Worm (Caenorhabditis elegans) whole organism, L1 larva: ENCODE measurements around the gene plk-3.

Experiments used
- F16B12.6 ChIP-seq: fragments of 150-350 bp; optimal IDR thresholded peaks from 2 replicates; lab custom pipeline; 2014; ENCODE audit warnings: missing biosample characterization, missing genetic modification characterization
- Y116A8C.19 ChIP-seq: sonication (generic microtip); optimal IDR thresholded peaks from 2 replicates; lab custom pipeline; 2016; ENCODE audit warnings: missing compliant biosample characterization, missing genetic modification characterization, borderline replicate concordance
- aha-1 ChIP-seq: fragments of 150-350 bp; optimal IDR thresholded peaks from 2 replicates; lab custom pipeline; 2014; ENCODE audit warnings: missing biosample characterization, missing genetic modification characterization
- ceh-8 ChIP-seq: fragments of 200-800 bp; sonication (Bioruptor generic); optimal IDR thresholded peaks from 2 replicates; lab custom pipeline; 2018; ENCODE audit warnings: mild to moderate bottlenecking, missing genetic modification characterization, moderate library complexity, missing compliant biosample characterization
- ceh-82 ChIP-seq, 3 experiments: fragments of 150-350 bp in 1 of 3; sonication (generic microtip) in 2 of 3; optimal IDR thresholded peaks; 2 replicates each; lab custom pipeline; 2014 to 2017; ENCODE audit warnings: missing biosample characterization in 3 of 3, missing genetic modification characterization in 3 of 3
- ceh-88 ChIP-seq: fragments of 200-800 bp; sonication (Bioruptor generic); IDR thresholded peaks from 2 replicates; pipeline ENCODE4 v1.3.6; 2022; ENCODE audit warnings: missing genetic modification characterization, missing compliant biosample characterization
- ces-1 ChIP-seq: fragments of 150-350 bp; optimal IDR thresholded peaks from 2 replicates; lab custom pipeline; 2014; ENCODE audit warnings: missing biosample characterization, missing genetic modification reagents, missing genetic modification characterization
- dpl-1 ChIP-seq, 3 experiments: fragments of 150-350 bp in 2 of 3; sonication (generic microtip) in 1 of 3; optimal IDR thresholded peaks; 2 replicates each; lab custom pipeline; 2014 to 2017; ENCODE audit warnings: missing biosample characterization in 3 of 3, missing genetic modification characterization in 3 of 3, missing genetic modification reagents in 3 of 3
- dsc-1 ChIP-seq: sonication (generic microtip); optimal IDR thresholded peaks from 2 replicates; lab custom pipeline; 2016; ENCODE audit warnings: mild to moderate bottlenecking, missing genetic modification characterization, missing compliant biosample characterization
- efl-1 ChIP-seq, 4 experiments: fragments of 150-350 bp; optimal IDR thresholded peaks in 3 of 4; peaks in 1 of 4; 1 replicate in 1 of 4; 2 replicates in 3 of 4; lab custom pipeline; 2014; ENCODE audit warnings: missing biosample characterization in 2 of 4, missing genetic modification characterization in 2 of 4, missing genetic modification reagents in 2 of 4
- efl-3 ChIP-seq: fragments of 200-800 bp; sonication (Bioruptor generic); optimal IDR thresholded peaks from 2 replicates; lab custom pipeline; 2018; ENCODE audit warnings: mild to moderate bottlenecking, missing genetic modification characterization, missing compliant biosample characterization
- elt-2 ChIP-seq: sonication (generic microtip); optimal IDR thresholded peaks from 2 replicates; lab custom pipeline; 2016; ENCODE audit warnings: missing genetic modification characterization, mild to moderate bottlenecking, inconsistent platforms, missing compliant biosample characterization, missing genetic modification reagents
- fkh-10 ChIP-seq: sonication (generic microtip); optimal IDR thresholded peaks from 2 replicates; lab custom pipeline; 2017; ENCODE audit warnings: missing biosample characterization, missing genetic modification reagents, missing genetic modification characterization
- fkh-4 ChIP-seq: sonication (generic microtip); optimal IDR thresholded peaks from 2 replicates; lab custom pipeline; 2016; ENCODE audit warnings: missing compliant biosample characterization, missing genetic modification characterization, borderline replicate concordance
- fkh-8 ChIP-seq: sonication (generic microtip); optimal IDR thresholded peaks from 2 replicates; lab custom pipeline; 2016; ENCODE audit warnings: mild to moderate bottlenecking, missing genetic modification characterization, missing compliant biosample characterization
- fos-1 ChIP-seq: fragments of 150-350 bp; optimal IDR thresholded peaks from 2 replicates; lab custom pipeline; 2014; ENCODE audit warnings: missing biosample characterization, missing genetic modification characterization
- grh-1 ChIP-seq: fragments of 200-800 bp; sonication (Bioruptor generic); IDR thresholded peaks from 2 replicates; pipeline ENCODE4 v1.3.6; 2022; ENCODE audit warnings: missing genetic modification reagents, missing genetic modification characterization, missing compliant biosample characterization
- hlh-4 ChIP-seq: sonication (generic microtip); optimal IDR thresholded peaks from 2 replicates; lab custom pipeline; 2016; ENCODE audit warnings: mild to moderate bottlenecking, missing genetic modification characterization, missing compliant biosample characterization
- isw-1 ChIP-seq: fragments of 200-800 bp; sonication (Bioruptor generic); IDR thresholded peaks from 2 replicates; pipeline ENCODE4 v1.3.6; 2022; ENCODE audit warnings: missing genetic modification characterization, missing compliant biosample characterization
- jun-1 ChIP-seq: fragments of 150-350 bp; optimal IDR thresholded peaks from 2 replicates; lab custom pipeline; 2014; ENCODE audit warnings: missing biosample characterization, missing genetic modification reagents, missing genetic modification characterization
- lin-14 ChIP-seq: fragments of 200-800 bp; sonication (Bioruptor generic); optimal IDR thresholded peaks from 2 replicates; lab custom pipeline; 2018; ENCODE audit warnings: mild to moderate bottlenecking, missing genetic modification characterization, moderate library complexity, missing compliant biosample characterization
- lin-35 ChIP-seq, 2 experiments: fragments of 150-350 bp; optimal IDR thresholded peaks; 2 replicates each; lab custom pipeline; 2014; ENCODE audit warnings: missing biosample characterization in 2 of 2, missing genetic modification characterization in 2 of 2, missing genetic modification reagents in 2 of 2
- lsy-2 ChIP-seq, 2 experiments: fragments of 150-350 bp; optimal IDR thresholded peaks; 2 replicates each; lab custom pipeline; 2014; ENCODE audit warnings: missing biosample characterization in 2 of 2, missing genetic modification characterization in 2 of 2
- mdl-1 ChIP-seq, 2 experiments: fragments of 150-350 bp; optimal IDR thresholded peaks; 2 replicates each; lab custom pipeline; 2014 to 2017; ENCODE audit warnings: missing biosample characterization in 2 of 2, missing genetic modification characterization in 2 of 2, inconsistent platforms in 1 of 2
- nhr-11 ChIP-seq: fragments of 150-350 bp; optimal IDR thresholded peaks from 2 replicates; lab custom pipeline; 2014; ENCODE audit warnings: missing biosample characterization, missing genetic modification characterization
- nhr-237 ChIP-seq: fragments of 150-350 bp; optimal IDR thresholded peaks from 2 replicates; lab custom pipeline; 2014; ENCODE audit warnings: missing biosample characterization, missing genetic modification characterization
- nhr-47 ChIP-seq: sonication (generic microtip); optimal IDR thresholded peaks from 2 replicates; lab custom pipeline; 2016; ENCODE audit warnings: mild to moderate bottlenecking, missing genetic modification characterization, moderate library complexity, missing compliant biosample characterization
- nhr-71 ChIP-seq: sonication (generic microtip); optimal IDR thresholded peaks from 2 replicates; lab custom pipeline; 2016; ENCODE audit warnings: mild to moderate bottlenecking, missing genetic modification characterization, moderate library complexity, missing compliant biosample characterization
- nhr-85 ChIP-seq: sonication (generic microtip); peaks from one replicate; lab custom pipeline; 2016; ENCODE audit warnings: missing genetic modification characterization, inconsistent platforms, missing compliant biosample characterization
- nhr-90 ChIP-seq: sonication (generic microtip); optimal IDR thresholded peaks from 2 replicates; lab custom pipeline; 2016; ENCODE audit warnings: mild to moderate bottlenecking, missing genetic modification characterization, missing compliant biosample characterization; ENCODE audit not compliant: poor library complexity
- rnt-1 ChIP-seq: sonication (generic microtip); optimal IDR thresholded peaks from 2 replicates; lab custom pipeline; 2016; ENCODE audit warnings: mild to moderate bottlenecking, missing genetic modification characterization, moderate library complexity, missing compliant biosample characterization
- skn-1 ChIP-seq: fragments of 150-350 bp; optimal IDR thresholded peaks from 2 replicates; lab custom pipeline; 2014; ENCODE audit warnings: missing biosample characterization, missing genetic modification characterization
- snpc-4 ChIP-seq: fragments of 150-350 bp; optimal IDR thresholded peaks from 2 replicates; lab custom pipeline; 2014; ENCODE audit warnings: missing biosample characterization, missing genetic modification characterization
- snu-23 ChIP-seq: sonication (generic microtip); optimal IDR thresholded peaks from 2 replicates; lab custom pipeline; 2016; ENCODE audit warnings: missing genetic modification characterization, missing compliant biosample characterization
- sox-4 ChIP-seq: sonication (generic microtip); optimal IDR thresholded peaks from 2 replicates; lab custom pipeline; 2016; ENCODE audit warnings: missing genetic modification characterization, missing compliant biosample characterization
- sup-37 ChIP-seq: fragments of 200-800 bp; sonication (Bioruptor generic); optimal IDR thresholded peaks from 2 replicates; lab custom pipeline; 2018; ENCODE audit warnings: mild to moderate bottlenecking, missing genetic modification characterization, missing compliant biosample characterization
- swsn-7 ChIP-seq: sonication (generic microtip); optimal IDR thresholded peaks from 2 replicates; lab custom pipeline; 2016; ENCODE audit warnings: missing genetic modification characterization, missing compliant biosample characterization
- unc-30 ChIP-seq: sonication (generic microtip); optimal IDR thresholded peaks from 2 replicates; lab custom pipeline; 2017; ENCODE audit warnings: missing biosample characterization, missing genetic modification characterization
- unc-62 ChIP-seq: fragments of 150-350 bp; optimal IDR thresholded peaks from 2 replicates; lab custom pipeline; 2014; ENCODE audit warnings: missing biosample characterization, missing genetic modification reagents, missing genetic modification characterization
- unc-86 ChIP-seq: sonication (generic microtip); optimal IDR thresholded peaks from 2 replicates; lab custom pipeline; 2016; ENCODE audit warnings: missing genetic modification characterization, missing compliant biosample characterization
- vab-15 ChIP-seq: sonication (generic microtip); optimal IDR thresholded peaks from 2 replicates; lab custom pipeline; 2017; ENCODE audit warnings: missing genotype, mild to moderate bottlenecking, missing genetic modification characterization, missing compliant biosample characterization
- xbp-1 ChIP-seq: sonication (generic microtip); optimal IDR thresholded peaks from 2 replicates; lab custom pipeline; 2016; ENCODE audit warnings: missing genetic modification characterization, missing compliant biosample characterization
- zag-1 ChIP-seq: fragments of 150-350 bp; optimal IDR thresholded peaks from 2 replicates; lab custom pipeline; 2014; ENCODE audit warnings: missing biosample characterization, missing genetic modification characterization
- ztf-11 ChIP-seq, 2 experiments: sonication (generic microtip); optimal IDR thresholded peaks; 2 replicates each; lab custom pipeline; 2016 to 2017; ENCODE audit warnings: missing genetic modification characterization in 2 of 2, missing biosample characterization in 1 of 2, missing compliant biosample characterization in 1 of 2
- ztf-4 ChIP-seq: fragments of 150-350 bp; optimal IDR thresholded peaks from 2 replicates; lab custom pipeline; 2014; ENCODE audit warnings: missing biosample characterization, missing genetic modification characterization

Gene plk-3

DNA sequence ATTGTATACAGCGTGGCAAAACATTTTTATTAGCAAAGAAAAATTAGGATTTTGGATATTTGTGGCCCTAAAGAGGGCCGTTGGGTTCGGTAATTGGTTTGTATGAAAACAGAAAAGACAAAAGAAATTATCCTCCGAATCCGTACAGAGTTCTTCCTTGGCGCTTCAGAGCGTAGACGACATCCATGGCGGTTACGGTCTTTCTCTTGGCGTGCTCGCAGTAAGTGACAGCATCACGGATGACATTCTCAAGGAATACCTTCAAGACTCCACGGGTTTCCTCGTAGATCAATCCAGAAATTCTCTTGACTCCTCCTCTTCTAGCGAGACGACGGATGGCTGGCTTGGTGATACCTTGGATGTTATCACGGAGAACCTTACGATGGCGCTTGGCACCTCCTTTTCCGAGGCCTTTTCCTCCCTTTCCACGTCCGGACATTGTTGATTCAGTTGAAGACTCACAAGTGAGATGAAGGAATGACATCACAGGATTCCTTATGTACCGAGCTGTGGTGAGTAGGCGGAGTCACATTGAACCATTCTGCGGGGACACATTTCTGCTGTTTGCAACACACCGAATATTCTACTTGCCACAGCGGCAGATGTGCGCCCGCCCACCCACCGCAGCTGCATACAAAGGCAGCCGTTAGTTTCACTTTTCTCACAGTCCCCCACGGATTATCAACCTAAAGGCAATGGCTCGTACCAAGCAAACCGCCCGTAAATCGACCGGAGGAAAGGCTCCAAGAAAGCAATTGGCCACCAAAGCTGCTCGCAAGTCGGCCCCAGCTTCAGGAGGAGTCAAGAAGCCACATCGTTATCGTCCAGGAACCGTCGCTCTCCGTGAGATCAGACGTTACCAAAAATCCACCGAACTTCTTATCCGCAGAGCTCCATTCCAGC is 14.8 kb upstream of the plk-3 start, which contains the start of the genes his-60 and his-59 (continued):
- TF ChIP-seq rnt-1 (tag; lab: Kevin White, UChicago) (peak; percentile 31), zag-1 (tag; lab: Kevin White, UChicago) (no peak), fkh-4 (tag; lab: Kevin White, UChicago) (no peak), lsy-2 (tag; optimal IDR thresholded peaks at IDR 0.05; lab: Kevin White, UChicago) (no peak), isw-1 (peak; percentile 7; the same call in 1 of the 2 replicates), ceh-88 (GFP tag; lab: Robert Waterston, UW) (0 out of 2 replicates have a peak, but pooled peaks have one; percentile 14), unc-86 (peak; percentile 58), snu-23 (GFP tag; lab: Kevin White, UChicago) (peak; percentile 55), efl-1 (optimal IDR thresholded peaks at IDR 0.05; lab: Kevin White, UChicago) (peak; percentile 8 to 28), efl-1 (GFP tag; optimal IDR thresholded peaks at IDR 0.05 in 1 of 2; lab: Kevin White, UChicago) (no peak)

ce11 chrIV:7486201-7486947 is 13.4 kb upstream of the plk-3 start, which contains the start of the genes his-61 and his-62:
his-61 (minus strand) TSS chrIV:7486217.
his-62 (plus strand) TSS chrIV:7486545.
- TF ChIP-seq fos-1 (tag; lab: Kevin White, UChicago), result no peak
- TF ChIP-seq hlh-4 (tag; lab: Kevin White, UChicago), result no peak
- TF ChIP-seq elt-2 (tag; lab: Kevin White, UChicago), result no peak
- no peak for TF ChIP-seq ceh-8 (GFP tag; lab: Kevin White, UChicago)
- no peak for TF ChIP-seq vab-15
- peak; percentile 28 for TF ChIP-seq ztf-4 (tag; lab: Kevin White, UChicago)
- TF ChIP-seq efl-3 (GFP tag; lab: Kevin White, UChicago), result peak; percentile 13
- peak; percentile 59 for TF ChIP-seq nhr-47 (tag; lab: Kevin White, UChicago)
- peak; percentile 45 for TF ChIP-seq efl-1 (optimal IDR thresholded peaks at IDR 0.05; lab: Kevin White, UChicago)
- TF ChIP-seq efl-1 (GFP tag; optimal IDR thresholded peaks at IDR 0.05 in 1 of 2; lab: Kevin White, UChicago), result peak in 1 of 2 experiments; percentile 57
- TF ChIP-seq nhr-11, result no peak
- peak in 1 of 2 experiments; percentile 93 for TF ChIP-seq ztf-11 (tag; optimal IDR thresholded peaks at IDR 0.05; lab: Kevin White, UChicago)
- peak in 1 of 2 experiments; percentile 50 for TF ChIP-seq lsy-2 (tag; optimal IDR thresholded peaks at IDR 0.05; lab: Kevin White, UChicago)
- TF ChIP-seq aha-1 (tag; lab: Kevin White, UChicago), result no peak
- TF ChIP-seq sup-37 (GFP tag; lab: Kevin White, UChicago), result no peak
- TF ChIP-seq lin-35 (GFP tag; optimal IDR thresholded peaks at IDR 0.05; lab: Kevin White, UChicago), result peak in 1 of 2 experiments; percentile 20
- peak; percentile 82 for TF ChIP-seq nhr-85 (tag; lab: Kevin White, UChicago)
- TF ChIP-seq snu-23 (GFP tag; lab: Kevin White, UChicago), result peak; percentile 59
- no peak for TF ChIP-seq Y116A8C.19
- peak; percentile 36 for TF ChIP-seq xbp-1 (tag; lab: Kevin White, UChicago)
- peak; percentile 25 for TF ChIP-seq snpc-4 (tag; lab: Kevin White, UChicago)
- peak; percentile 82 for TF ChIP-seq swsn-7 (tag; lab: Kevin White, UChicago)
- peak; percentile 60 for TF ChIP-seq grh-1 (GFP tag; lab: Robert Waterston, UW)
- TF ChIP-seq sox-4 (tag; lab: Kevin White, UChicago), result no peak
- TF ChIP-seq F16B12.6 (tag; lab: Kevin White, UChicago), result no peak
- no peak for TF ChIP-seq dsc-1
- TF ChIP-seq nhr-71, result peak; percentile 67
- peak; percentile 80 for TF ChIP-seq unc-86
- no peak for TF ChIP-seq nhr-237 (tag; lab: Kevin White, UChicago)
- TF ChIP-seq unc-62 (GFP tag; lab: Kevin White, UChicago), result no peak
- no peak for TF ChIP-seq mdl-1 (tag; optimal IDR thresholded peaks at IDR 0.05; lab: Kevin White, UChicago)
- peak in 2 of 3 experiments; percentile 23 to 42 for TF ChIP-seq ceh-82 (tag; optimal IDR thresholded peaks at IDR 0.05; lab: Kevin White, UChicago)
- TF ChIP-seq lin-14 (GFP tag; lab: Kevin White, UChicago), result peak; percentile 91
- TF ChIP-seq dpl-1 (GFP tag; optimal IDR thresholded peaks at IDR 0.05; lab: Kevin White, UChicago), result peak in 2 of 3 experiments; percentile 27 to 45
- TF ChIP-seq nhr-90 (tag; lab: Kevin White, UChicago), result peak; percentile 34
- peak; percentile 38; the same call in 1 of the 2 replicates for TF ChIP-seq isw-1
- no peak for TF ChIP-seq ces-1 (GFP tag; lab: Kevin White, UChicago)
- TF ChIP-seq skn-1 (tag; lab: Kevin White, UChicago), result no peak
- TF ChIP-seq fkh-10 (GFP tag; lab: Kevin White, UChicago), result no peak
- TF ChIP-seq fkh-8 (tag; lab: Kevin White, UChicago), result peak; percentile 15
- TF ChIP-seq jun-1 (tag; lab: Kevin White, UChicago), result peak; percentile 61
- TF ChIP-seq unc-30 (tag; lab: Kevin White, UChicago), result no peak
